Fruit fly (Drosophila melanogaster) whole organism, prepupa: ENCODE results near the gene Hs2st.

Experiments used
- Blimp-1 ChIP-seq: fragments of 200-800 bp; sonication (Bioruptor generic); optimal IDR thresholded peaks from 3 replicates; lab custom pipeline; 2017; ENCODE audit warnings: missing biosample characterization, missing genetic modification characterization, mild to moderate bottlenecking, moderate library complexity, missing genetic modification reagents
- CG10669 ChIP-seq: fragments of 200-800 bp; sonication (Bioruptor generic); optimal IDR thresholded peaks from 3 replicates; lab custom pipeline; 2018; ENCODE audit warnings: missing biosample characterization, mild to moderate bottlenecking, missing genetic modification characterization, moderate library complexity
- CG11294 ChIP-seq: fragments of 200-800 bp; sonication (Bioruptor generic); IDR thresholded peaks from 2 replicates; pipeline ENCODE4 v1.3.6; 2022; ENCODE audit warnings: missing biosample characterization, missing genetic modification characterization
- CG11762 ChIP-seq: fragments of 200-800 bp; sonication (Bioruptor generic); optimal IDR thresholded peaks from 3 replicates; lab custom pipeline; 2016; ENCODE audit warnings: missing biosample characterization, missing genetic modification characterization; ENCODE audit not compliant: insufficient read depth
- CG11902 ChIP-seq: fragments of 200-800 bp; sonication (Bioruptor generic); optimal IDR thresholded peaks from 3 replicates; lab custom pipeline; 2016; ENCODE audit warnings: missing biosample characterization, missing genetic modification characterization
- CG15336 ChIP-seq: fragments of 200-800 bp; sonication (Bioruptor generic); IDR thresholded peaks from 2 replicates; pipeline ENCODE4 v1.3.6; 2022; ENCODE audit warnings: missing biosample characterization, missing genetic modification characterization
- CG1621 ChIP-seq: fragments of 200-800 bp; sonication (Bioruptor generic); optimal IDR thresholded peaks from 3 replicates; lab custom pipeline; 2018; ENCODE audit warnings: missing biosample characterization, mild to moderate bottlenecking, missing genetic modification characterization
- CG16779 ChIP-seq: fragments of 200-800 bp; sonication (Bioruptor generic); optimal IDR thresholded peaks from 3 replicates; lab custom pipeline; 2017; ENCODE audit warnings: missing biosample characterization, mild to moderate bottlenecking, missing genetic modification characterization
- CG3032 ChIP-seq: fragments of 200-800 bp; optimal IDR thresholded peaks from 2 replicates; lab custom pipeline; 2019; ENCODE audit warnings: missing biosample characterization, mild to moderate bottlenecking, missing genetic modification characterization, moderate library complexity
- CG31627 ChIP-seq: fragments of 200-800 bp; sonication (Bioruptor generic); optimal IDR thresholded peaks from 3 replicates; lab custom pipeline; 2016; ENCODE audit warnings: missing biosample characterization, missing genetic modification characterization
- CG32006 ChIP-seq: fragments of 200-800 bp; sonication (Bioruptor generic); optimal IDR thresholded peaks from 3 replicates; lab custom pipeline; 2017; ENCODE audit warnings: missing biosample characterization, mild to moderate bottlenecking, missing genetic modification characterization
- CG34406 ChIP-seq: fragments of 200-800 bp; sonication (Bioruptor generic); optimal IDR thresholded peaks from 3 replicates; lab custom pipeline; 2016; ENCODE audit warnings: missing biosample characterization, missing genetic modification characterization
- CG6163 ChIP-seq: fragments of 200-800 bp; sonication (Bioruptor generic); IDR thresholded peaks from 3 replicates; pipeline ENCODE4 v1.3.6; 2022; ENCODE audit warnings: missing biosample characterization, missing genetic modification characterization
- CG6276 ChIP-seq: fragments of 200-800 bp; sonication (Bioruptor generic); optimal IDR thresholded peaks from 2 replicates; lab custom pipeline; 2017; ENCODE audit warnings: missing biosample characterization, mild to moderate bottlenecking, missing genetic modification characterization
- CG6792 ChIP-seq: fragments of 200-800 bp; sonication (Bioruptor generic); optimal IDR thresholded peaks from 3 replicates; lab custom pipeline; 2016; ENCODE audit warnings: missing biosample characterization, missing genetic modification characterization
- CG6808 ChIP-seq: fragments of 200-800 bp; sonication (Bioruptor generic); optimal IDR thresholded peaks from 3 replicates; lab custom pipeline; 2017; ENCODE audit warnings: missing biosample characterization, missing genetic modification characterization, mild to moderate bottlenecking, moderate library complexity, missing genetic modification reagents
- CG8319 ChIP-seq: fragments of 200-800 bp; sonication (Bioruptor generic); optimal IDR thresholded peaks from 3 replicates; lab custom pipeline; 2016; ENCODE audit warnings: missing biosample characterization, missing genetic modification characterization
- CG8632 ChIP-seq: fragments of 200-800 bp; sonication (Bioruptor generic); optimal IDR thresholded peaks from 3 replicates; lab custom pipeline; 2016; ENCODE audit warnings: missing biosample characterization, missing genetic modification characterization
- CG9139 ChIP-seq: fragments of 200-800 bp; sonication (Bioruptor generic); optimal IDR thresholded peaks from 3 replicates; lab custom pipeline; 2017; ENCODE audit warnings: missing biosample characterization, mild to moderate bottlenecking, missing genetic modification characterization
- Eip78C ChIP-seq: fragments of 200-800 bp; sonication (Bioruptor generic); peaks from one replicate; lab custom pipeline; 2016; ENCODE audit warnings: missing biosample characterization, missing genetic modification characterization
- Eip93F ChIP-seq: fragments of 200-800 bp; sonication (Bioruptor generic); optimal IDR thresholded peaks from 2 replicates; lab custom pipeline; 2016; ENCODE audit warnings: missing biosample characterization, mild to moderate bottlenecking, missing genetic modification characterization
- Hr38 ChIP-seq: sonication (Bioruptor generic); optimal IDR thresholded peaks from 2 replicates; lab custom pipeline; 2016; ENCODE audit warnings: missing biosample characterization, missing genetic modification characterization
- Hr39 ChIP-seq: fragments of 200-800 bp; sonication (Bioruptor generic); optimal IDR thresholded peaks from 2 replicates; lab custom pipeline; 2016; ENCODE audit warnings: missing biosample characterization, missing genetic modification characterization
- Lpt ChIP-seq: fragments of 200-800 bp; sonication (Bioruptor generic); optimal IDR thresholded peaks from 3 replicates; lab custom pipeline; 2016; ENCODE audit warnings: missing biosample characterization, missing genetic modification characterization
- Met ChIP-seq: fragments of 200-800 bp; sonication (Bioruptor generic); optimal IDR thresholded peaks from 3 replicates; lab custom pipeline; 2016; ENCODE audit warnings: missing biosample characterization, missing genetic modification characterization
- OdsH ChIP-seq: fragments of 200-800 bp; sonication (Bioruptor generic); optimal IDR thresholded peaks from 3 replicates; lab custom pipeline; 2016; ENCODE audit warnings: missing biosample characterization, missing genetic modification characterization
- Smox ChIP-seq: fragments of 200-800 bp; sonication (Bioruptor generic); optimal IDR thresholded peaks from 3 replicates; lab custom pipeline; 2016; ENCODE audit warnings: missing biosample characterization, missing genetic modification characterization
- Sox102F ChIP-seq: fragments of 200-800 bp; sonication (Bioruptor generic); optimal IDR thresholded peaks from 2 replicates; lab custom pipeline; 2016; ENCODE audit warnings: missing biosample characterization, mild to moderate bottlenecking, missing genetic modification characterization
- achi ChIP-seq: fragments of 200-800 bp; sonication (Bioruptor generic); optimal IDR thresholded peaks from 3 replicates; lab custom pipeline; 2016; ENCODE audit warnings: missing biosample characterization, missing genetic modification characterization
- dac ChIP-seq: fragments of 200-800 bp; sonication (Bioruptor generic); optimal IDR thresholded peaks from 2 replicates; lab custom pipeline; 2017; ENCODE audit warnings: missing biosample characterization, mild to moderate bottlenecking, missing genetic modification characterization
- dsx ChIP-seq: fragments of 200-800 bp; optimal IDR thresholded peaks from 3 replicates; lab custom pipeline; 2019; ENCODE audit warnings: missing biosample characterization, mild to moderate bottlenecking, missing genetic modification characterization, moderate library complexity; ENCODE audit not compliant: poor library complexity, severe bottlenecking
- fd59A ChIP-seq: fragments of 200-800 bp; sonication (Bioruptor generic); optimal IDR thresholded peaks from 2 replicates; lab custom pipeline; 2017; ENCODE audit warnings: missing biosample characterization, mild to moderate bottlenecking, missing genetic modification characterization, missing genetic modification reagents
- fd85E ChIP-seq: fragments of 200-800 bp; sonication (Bioruptor generic); optimal IDR thresholded peaks from 3 replicates; lab custom pipeline; 2016; ENCODE audit warnings: missing biosample characterization, missing genetic modification characterization
- fkh ChIP-seq: fragments of 200-800 bp; sonication (Bioruptor generic); optimal IDR thresholded peaks from 3 replicates; lab custom pipeline; 2017; ENCODE audit warnings: missing biosample characterization, mild to moderate bottlenecking, missing genetic modification characterization, moderate library complexity
- lz ChIP-seq: fragments of 200-800 bp; sonication (Bioruptor generic); optimal IDR thresholded peaks from 3 replicates; lab custom pipeline; 2016; ENCODE audit warnings: missing biosample characterization, missing genetic modification characterization
- net ChIP-seq: fragments of 200-800 bp; sonication (Bioruptor generic); optimal IDR thresholded peaks from 3 replicates; lab custom pipeline; 2016; ENCODE audit warnings: missing biosample characterization, missing genetic modification characterization
- pdm3 ChIP-seq: fragments of 200-800 bp; sonication (Bioruptor generic); optimal IDR thresholded peaks from 3 replicates; lab custom pipeline; 2016; ENCODE audit warnings: missing biosample characterization, missing genetic modification characterization
- salr ChIP-seq, 2 experiments: fragments of 200-800 bp; sonication (Bioruptor generic); optimal IDR thresholded peaks; 3 replicates each; lab custom pipeline; 2016 to 2018; ENCODE audit warnings: missing biosample characterization in 2 of 2, missing genetic modification characterization in 2 of 2, mild to moderate bottlenecking in 1 of 2
- spab ChIP-seq: fragments of 200-800 bp; sonication (Bioruptor generic); optimal IDR thresholded peaks from 2 replicates; lab custom pipeline; 2017; ENCODE audit warnings: missing biosample characterization, mild to moderate bottlenecking, missing genetic modification characterization, missing genetic modification reagents
- ss ChIP-seq, 2 experiments: fragments of 200-800 bp; sonication (Bioruptor generic); optimal IDR thresholded peaks; 2 replicates in 1 of 2; 3 replicates in 1 of 2; lab custom pipeline; 2017 to 2018; ENCODE audit warnings: mild to moderate bottlenecking in 2 of 2, missing biosample characterization in 2 of 2, missing genetic modification characterization in 2 of 2, moderate library complexity in 1 of 2
- svp ChIP-seq: fragments of 200-800 bp; sonication (Bioruptor generic); peaks from one replicate; lab custom pipeline; 2016; ENCODE audit warnings: missing biosample characterization, missing genetic modification characterization
- topi ChIP-seq: fragments of 200-800 bp; sonication (Bioruptor generic); optimal IDR thresholded peaks from 3 replicates; lab custom pipeline; 2016; ENCODE audit warnings: missing biosample characterization, missing genetic modification characterization
- vri ChIP-seq: fragments of 200-800 bp; sonication (Bioruptor generic); optimal IDR thresholded peaks from 3 replicates; lab custom pipeline; 2016; ENCODE audit warnings: missing biosample characterization, mild to moderate bottlenecking, missing genetic modification characterization

The Hs2st gene

dm6 chr2L:19398317-19399234, 46.0 kb downstream of the Hs2st start, which contains the start of gene CG17544 (continued):
- TF ChIP-seq svp = peak; percentile 72
- peak; percentile 50 for TF ChIP-seq vri
- TF ChIP-seq fd85E (GFP tag; lab: Kevin White, UChicago) = peak; percentile 5
- TF ChIP-seq CG11902 (GFP tag; lab: Kevin White, UChicago) = peak; percentile 28
- peak; percentile 84 for TF ChIP-seq CG3032
- TF ChIP-seq ss (GFP tag; optimal IDR thresholded peaks at IDR 0.05; lab: Kevin White, UChicago) = peak; percentile 75 to 77
- TF ChIP-seq CG8632 (GFP tag; lab: Kevin White, UChicago) = peak; percentile 83
- TF ChIP-seq CG6792 (GFP tag; lab: Kevin White, UChicago) = peak; percentile 67
- peak; percentile 0 for TF ChIP-seq Eip93F (GFP tag; lab: Kevin White, UChicago)
- peak; percentile 32 for TF ChIP-seq dsx (GFP tag; lab: Kevin White, UChicago)
- peak; percentile 69 for TF ChIP-seq Met
- TF ChIP-seq salr (GFP tag; optimal IDR thresholded peaks at IDR 0.05; lab: Kevin White, UChicago) = peak; percentile 33 to 81
- TF ChIP-seq Blimp-1 = peak; percentile 77
- peak; percentile 25 for TF ChIP-seq CG8319 (GFP tag; lab: Kevin White, UChicago)
- TF ChIP-seq CG1621 (tag; lab: Kevin White, UChicago) = peak; percentile 25
- TF ChIP-seq Smox = peak; percentile 18
- TF ChIP-seq pdm3 (GFP tag; lab: Kevin White, UChicago) = peak; percentile 54
- TF ChIP-seq net (GFP tag; lab: Kevin White, UChicago) = peak; percentile 54
- TF ChIP-seq CG15336 = no peak; the same call in none of the 2 replicates

DNA sequence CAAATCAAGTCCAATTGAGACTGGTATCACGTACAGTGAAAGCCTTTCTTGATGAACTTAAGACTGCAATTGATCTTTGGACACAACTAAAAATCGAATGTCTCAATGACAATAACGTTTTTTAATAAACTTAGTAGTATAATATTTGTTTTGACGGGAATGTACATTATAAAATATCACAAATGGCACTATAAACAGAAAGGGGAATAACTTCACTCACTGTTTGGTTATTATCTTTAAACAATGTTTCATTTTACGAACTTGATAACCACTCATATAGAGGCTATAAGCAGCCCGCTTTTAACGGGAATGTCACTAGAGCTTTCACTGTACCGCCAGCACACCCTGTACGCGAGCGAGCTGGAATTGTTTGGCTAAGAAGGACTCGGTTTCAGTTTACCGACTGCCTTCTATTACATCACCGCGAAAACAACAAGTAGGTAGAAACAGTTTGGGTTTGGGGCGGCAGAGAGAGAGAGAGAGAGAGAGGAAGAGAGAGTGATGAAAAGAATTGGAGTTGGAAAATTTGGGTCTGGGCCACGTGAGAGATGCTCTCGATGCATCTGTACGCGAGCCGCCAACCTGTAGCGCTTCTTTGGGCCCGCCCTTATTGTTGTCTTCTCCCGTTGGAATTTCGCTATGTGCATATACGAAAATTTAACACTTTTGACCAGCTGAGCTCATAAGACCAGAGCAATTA, 46.8 kb downstream of the Hs2st start:
- TF ChIP-seq Sox102F (GFP tag; lab: Kevin White, UChicago) (peak; percentile 70), CG11902 (GFP tag; lab: Kevin White, UChicago) (peak; percentile 4), CG32006 (peak; percentile 57), Hr39 (GFP tag; lab: Kevin White, UChicago) (peak; percentile 78), CG6792 (GFP tag; lab: Kevin White, UChicago) (peak; percentile 56), pdm3 (GFP tag; lab: Kevin White, UChicago) (peak; percentile 64), Eip93F (GFP tag; lab: Kevin White, UChicago) (no peak), CG34406 (peak; percentile 58), Smox (peak; percentile 77), fd59A (GFP tag; lab: Kevin White, UChicago) (peak; percentile 9), CG6163 (GFP tag; lab: Robert Waterston, UW) (0 out of 3 replicates have a peak, but pooled peaks have one; percentile 32), CG15336 (peak; percentile 29; the same call in 1 of the 2 replicates), spab (GFP tag; lab: Kevin White, UChicago) (peak; percentile 15), OdsH (GFP tag; lab: Kevin White, UChicago) (peak; percentile 66), achi (GFP tag; lab: Kevin White, UChicago) (peak; percentile 44), Blimp-1 (no peak), dsx (GFP tag; lab: Kevin White, UChicago) (peak; percentile 17), net (GFP tag; lab: Kevin White, UChicago) (peak; percentile 3), CG8632 (GFP tag; lab: Kevin White, UChicago) (peak; percentile 39), CG10669 (peak; percentile 45), svp (peak; percentile 90), CG11762 (GFP tag; lab: Kevin White, UChicago) (peak; percentile 30), Hr38 (no peak), CG6276 (GFP tag; lab: Kevin White, UChicago) (no peak), CG11294 (no peak), CG6808 (peak; percentile 51), CG9139 (no peak), salr (GFP tag; optimal IDR thresholded peaks at IDR 0.05; lab: Kevin White, UChicago) (peak; percentile 4 to 50), topi (GFP tag; lab: Kevin White, UChicago) (peak; percentile 77), fkh (no peak), CG3032 (peak; percentile 34), Lpt (GFP tag; lab: Kevin White, UChicago) (no peak), CG16779 (tag; lab: Kevin White, UChicago) (no peak), CG1621 (tag; lab: Kevin White, UChicago) (peak; percentile 14), Eip78C (GFP tag; lab: Kevin White, UChicago) (peak; percentile 88), lz (peak; percentile 76), dac (GFP tag; lab: Kevin White, UChicago) (no peak), CG31627 (GFP tag; lab: Kevin White, UChicago) (peak; percentile 82)
